Fruit fly (Drosophila melanogaster) S2 (cell line): Measurements from ENCODE around the gene Fur1.

Experiments
- CG8478 ChIP-seq: fragments of >200 bp; optimal IDR thresholded peaks from 2 replicates; lab custom pipeline; 2018
- CTCF ChIP-seq, 2 experiments: fragments of >200 bp; optimal IDR thresholded peaks; 2 replicates each; lab custom pipeline; 2018

DNA sequence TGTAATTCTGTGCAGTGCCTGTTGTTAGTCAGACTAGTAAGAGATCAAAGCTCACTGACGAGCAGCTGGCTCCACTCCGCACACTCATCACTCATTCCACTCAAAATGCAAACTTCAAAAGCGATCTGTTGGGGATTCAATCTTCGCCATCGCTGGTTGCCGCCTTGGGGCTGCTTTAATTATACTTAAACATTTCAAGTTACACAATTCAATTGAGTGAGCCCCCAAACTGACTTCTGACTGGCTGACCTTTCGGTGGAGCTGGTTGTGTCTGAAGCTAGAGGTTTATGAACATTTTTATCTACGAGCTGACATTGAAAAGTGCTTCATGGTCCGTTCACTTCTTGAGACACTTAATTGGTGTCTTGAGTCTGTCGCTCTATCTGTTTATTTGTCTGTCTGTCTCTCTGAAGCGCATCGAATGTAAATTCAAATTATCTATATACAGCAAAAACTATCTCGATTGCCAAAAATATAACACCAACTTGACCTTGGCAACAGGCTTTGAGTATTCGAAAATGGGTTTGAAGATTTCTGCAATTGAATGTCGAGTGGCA lies 35.5 kb downstream of the Fur1 start:
- TF ChIP-seq CTCF (optimal IDR thresholded peaks at IDR 0.05; lab: Kevin White, UChicago) (no peak), CG8478 (lab: Kevin White, UChicago) (no peak)
